Worm (Caenorhabditis elegans): Measurements from ENCODE around the gene rbc-1.

DNA sequence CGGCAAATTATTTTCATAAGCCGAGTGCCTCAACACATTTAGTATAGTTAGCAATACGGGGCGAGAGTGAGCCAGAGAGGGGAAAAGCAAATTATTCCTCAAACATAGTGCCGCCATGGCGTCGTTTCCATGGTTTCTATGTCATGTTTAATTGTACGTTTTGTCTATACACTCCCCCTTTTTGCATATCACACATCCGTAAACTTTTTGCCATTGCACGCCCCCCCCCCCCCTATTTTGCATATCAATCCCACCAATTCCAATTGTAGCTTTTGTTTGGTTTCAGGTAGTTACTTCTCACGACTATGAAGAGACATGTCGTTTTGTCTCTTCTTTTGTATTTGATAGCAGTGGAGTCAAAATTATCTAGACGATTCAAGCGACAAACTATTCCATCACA lies 52.9 kb downstream of the rbc-1 start, which contains the start of gene C26G2.2:
- TF ChIP-seq skn-1 (tag; optimal IDR thresholded peaks at IDR 0.05): no peak
- no peak for TF ChIP-seq lin-38 (GFP tag; IDR thresholded peaks at IDR 0.05)
- no peak for TF ChIP-seq egl-27 (tag; optimal IDR thresholded peaks at IDR 0.05)
- no peak for TF ChIP-seq egl-43 (GFP tag; IDR thresholded peaks at IDR 0.05)
- TF ChIP-seq ZK546.5 (tag; optimal IDR thresholded peaks at IDR 0.05): no peak
